Worm (Caenorhabditis elegans): ENCODE measurements around the gene F53H4.2.

DNA sequence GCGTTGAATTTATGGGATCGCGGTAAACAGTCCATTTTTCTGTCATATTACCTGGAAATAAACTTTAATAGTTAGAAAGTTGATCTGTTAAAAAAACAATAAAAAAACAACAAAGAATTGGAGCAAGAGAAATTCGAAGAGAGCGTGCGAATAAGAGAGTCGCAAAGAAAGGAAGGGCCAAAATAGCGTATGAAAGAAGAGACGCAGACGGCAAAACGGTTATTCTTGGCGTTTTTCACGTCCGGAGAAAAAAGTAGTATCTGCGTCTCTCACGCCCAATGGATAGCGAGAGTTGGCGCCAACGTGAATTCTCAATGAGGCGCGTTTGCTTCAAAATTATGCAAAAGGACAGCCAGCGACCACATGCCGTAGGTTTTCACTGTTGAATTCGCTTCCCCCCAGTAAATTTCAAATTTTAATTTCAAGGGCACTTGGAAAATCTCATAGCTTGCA is 3.6 kb downstream of the F53H4.2 start, which contains the start of gene F53H4.6:
- no peak for TF ChIP-seq med-1 (GFP tag; optimal IDR thresholded peaks at IDR 0.05; ENCODE audit: insufficient read depth)
- TF ChIP-seq ref-1 (GFP tag; conservative IDR thresholded peaks at IDR 0.05) = no peak
- TF ChIP-seq ztf-29 (GFP tag; IDR thresholded peaks at IDR 0.05) = no peak

Measured in whole organism, midembryonic.